Fruit fly (Drosophila melanogaster) whole organism, prepupa: ENCODE data around the gene Elp1.

Experiments used
- Blimp-1 ChIP-seq: fragments of 200-800 bp; sonication (Bioruptor generic); optimal IDR thresholded peaks from 3 replicates; lab custom pipeline; 2017; ENCODE audit warnings: missing biosample characterization, missing genetic modification characterization, mild to moderate bottlenecking, moderate library complexity, missing genetic modification reagents
- CG10631 ChIP-seq: fragments of 200-800 bp; sonication (Bioruptor generic); optimal IDR thresholded peaks from 2 replicates; lab custom pipeline; 2016; ENCODE audit warnings: missing biosample characterization, missing genetic modification characterization
- CG11294 ChIP-seq: fragments of 200-800 bp; sonication (Bioruptor generic); IDR thresholded peaks from 2 replicates; pipeline ENCODE4 v1.3.6; 2022; ENCODE audit warnings: missing biosample characterization, missing genetic modification characterization
- CG11762 ChIP-seq: fragments of 200-800 bp; sonication (Bioruptor generic); optimal IDR thresholded peaks from 3 replicates; lab custom pipeline; 2016; ENCODE audit warnings: missing biosample characterization, missing genetic modification characterization; ENCODE audit not compliant: insufficient read depth
- CG11902 ChIP-seq: fragments of 200-800 bp; sonication (Bioruptor generic); optimal IDR thresholded peaks from 3 replicates; lab custom pipeline; 2016; ENCODE audit warnings: missing biosample characterization, missing genetic modification characterization
- CG16779 ChIP-seq: fragments of 200-800 bp; sonication (Bioruptor generic); optimal IDR thresholded peaks from 3 replicates; lab custom pipeline; 2017; ENCODE audit warnings: missing biosample characterization, mild to moderate bottlenecking, missing genetic modification characterization
- CG3032 ChIP-seq: fragments of 200-800 bp; optimal IDR thresholded peaks from 2 replicates; lab custom pipeline; 2019; ENCODE audit warnings: missing biosample characterization, mild to moderate bottlenecking, missing genetic modification characterization, moderate library complexity
- CG32006 ChIP-seq: fragments of 200-800 bp; sonication (Bioruptor generic); optimal IDR thresholded peaks from 3 replicates; lab custom pipeline; 2017; ENCODE audit warnings: missing biosample characterization, mild to moderate bottlenecking, missing genetic modification characterization
- CG4318 ChIP-seq: fragments of 200-800 bp; sonication (Bioruptor generic); optimal IDR thresholded peaks from 3 replicates; lab custom pipeline; 2017; ENCODE audit warnings: missing biosample characterization, mild to moderate bottlenecking, missing genetic modification characterization
- CG6163 ChIP-seq: fragments of 200-800 bp; sonication (Bioruptor generic); IDR thresholded peaks from 3 replicates; pipeline ENCODE4 v1.3.6; 2022; ENCODE audit warnings: missing biosample characterization, missing genetic modification characterization
- CG6792 ChIP-seq: fragments of 200-800 bp; sonication (Bioruptor generic); optimal IDR thresholded peaks from 3 replicates; lab custom pipeline; 2016; ENCODE audit warnings: missing biosample characterization, missing genetic modification characterization
- CG6808 ChIP-seq: fragments of 200-800 bp; sonication (Bioruptor generic); optimal IDR thresholded peaks from 3 replicates; lab custom pipeline; 2017; ENCODE audit warnings: missing biosample characterization, missing genetic modification characterization, mild to moderate bottlenecking, moderate library complexity, missing genetic modification reagents
- CG6854 ChIP-seq: fragments of 200-800 bp; sonication (Bioruptor generic); optimal IDR thresholded peaks from 2 replicates; lab custom pipeline; 2017; ENCODE audit warnings: missing biosample characterization, mild to moderate bottlenecking, missing genetic modification characterization
- CG7368 ChIP-seq: fragments of 200-800 bp; sonication (Bioruptor generic); optimal IDR thresholded peaks from 3 replicates; lab custom pipeline; 2016; ENCODE audit warnings: missing biosample characterization, missing genetic modification characterization
- CG8319 ChIP-seq: fragments of 200-800 bp; sonication (Bioruptor generic); optimal IDR thresholded peaks from 3 replicates; lab custom pipeline; 2016; ENCODE audit warnings: missing biosample characterization, missing genetic modification characterization
- CG8632 ChIP-seq: fragments of 200-800 bp; sonication (Bioruptor generic); optimal IDR thresholded peaks from 3 replicates; lab custom pipeline; 2016; ENCODE audit warnings: missing biosample characterization, missing genetic modification characterization
- CG9139 ChIP-seq: fragments of 200-800 bp; sonication (Bioruptor generic); optimal IDR thresholded peaks from 3 replicates; lab custom pipeline; 2017; ENCODE audit warnings: missing biosample characterization, mild to moderate bottlenecking, missing genetic modification characterization
- Eip78C ChIP-seq: fragments of 200-800 bp; sonication (Bioruptor generic); peaks from one replicate; lab custom pipeline; 2016; ENCODE audit warnings: missing biosample characterization, missing genetic modification characterization
- Eip93F ChIP-seq: fragments of 200-800 bp; sonication (Bioruptor generic); optimal IDR thresholded peaks from 2 replicates; lab custom pipeline; 2016; ENCODE audit warnings: missing biosample characterization, mild to moderate bottlenecking, missing genetic modification characterization
- Ets21C ChIP-seq: fragments of 200-800 bp; sonication (Bioruptor generic); optimal IDR thresholded peaks from 3 replicates; lab custom pipeline; 2016; ENCODE audit warnings: missing biosample characterization, missing genetic modification characterization
- Ets96B ChIP-seq: fragments of 200-800 bp; optimal IDR thresholded peaks from 2 replicates; lab custom pipeline; 2019; ENCODE audit warnings: missing biosample characterization, mild to moderate bottlenecking, missing genetic modification characterization, moderate library complexity
- Hr38 ChIP-seq: sonication (Bioruptor generic); optimal IDR thresholded peaks from 2 replicates; lab custom pipeline; 2016; ENCODE audit warnings: missing biosample characterization, missing genetic modification characterization
- Hr39 ChIP-seq: fragments of 200-800 bp; sonication (Bioruptor generic); optimal IDR thresholded peaks from 2 replicates; lab custom pipeline; 2016; ENCODE audit warnings: missing biosample characterization, missing genetic modification characterization
- Hr4 ChIP-seq: fragments of 200-800 bp; sonication (Bioruptor generic); optimal IDR thresholded peaks from 3 replicates; lab custom pipeline; 2016; ENCODE audit warnings: missing biosample characterization, missing genetic modification characterization
- Lpt ChIP-seq: fragments of 200-800 bp; sonication (Bioruptor generic); optimal IDR thresholded peaks from 3 replicates; lab custom pipeline; 2016; ENCODE audit warnings: missing biosample characterization, missing genetic modification characterization
- Met ChIP-seq: fragments of 200-800 bp; sonication (Bioruptor generic); optimal IDR thresholded peaks from 3 replicates; lab custom pipeline; 2016; ENCODE audit warnings: missing biosample characterization, missing genetic modification characterization
- Smox ChIP-seq: fragments of 200-800 bp; sonication (Bioruptor generic); optimal IDR thresholded peaks from 3 replicates; lab custom pipeline; 2016; ENCODE audit warnings: missing biosample characterization, missing genetic modification characterization
- Sox15 ChIP-seq: fragments of 200-800 bp; sonication (Bioruptor generic); optimal IDR thresholded peaks from 3 replicates; lab custom pipeline; 2016; ENCODE audit warnings: missing biosample characterization, missing genetic modification characterization
- achi ChIP-seq: fragments of 200-800 bp; sonication (Bioruptor generic); optimal IDR thresholded peaks from 3 replicates; lab custom pipeline; 2016; ENCODE audit warnings: missing biosample characterization, missing genetic modification characterization
- acj6 ChIP-seq: fragments of 200-800 bp; sonication (Bioruptor generic); optimal IDR thresholded peaks from 3 replicates; lab custom pipeline; 2016; ENCODE audit warnings: missing biosample characterization, missing genetic modification characterization
- cyc ChIP-seq: fragments of 200-800 bp; sonication (Bioruptor generic); optimal IDR thresholded peaks from 3 replicates; lab custom pipeline; 2016; ENCODE audit warnings: missing biosample characterization, missing genetic modification characterization
- dsx ChIP-seq: fragments of 200-800 bp; optimal IDR thresholded peaks from 3 replicates; lab custom pipeline; 2019; ENCODE audit warnings: missing biosample characterization, mild to moderate bottlenecking, missing genetic modification characterization, moderate library complexity; ENCODE audit not compliant: poor library complexity, severe bottlenecking
- eg ChIP-seq: fragments of 200-800 bp; sonication (Bioruptor generic); IDR thresholded peaks from 3 replicates; pipeline ENCODE4 v1.3.6; 2022; ENCODE audit warnings: missing biosample characterization, missing genetic modification characterization
- esn ChIP-seq: fragments of 200-800 bp; sonication (Bioruptor generic); optimal IDR thresholded peaks from 2 replicates; lab custom pipeline; 2016; ENCODE audit warnings: missing biosample characterization, mild to moderate bottlenecking, missing genetic modification characterization, moderate library complexity
- fd59A ChIP-seq: fragments of 200-800 bp; sonication (Bioruptor generic); optimal IDR thresholded peaks from 2 replicates; lab custom pipeline; 2017; ENCODE audit warnings: missing biosample characterization, mild to moderate bottlenecking, missing genetic modification characterization, missing genetic modification reagents
- fkh ChIP-seq: fragments of 200-800 bp; sonication (Bioruptor generic); optimal IDR thresholded peaks from 3 replicates; lab custom pipeline; 2017; ENCODE audit warnings: missing biosample characterization, mild to moderate bottlenecking, missing genetic modification characterization, moderate library complexity
- net ChIP-seq: fragments of 200-800 bp; sonication (Bioruptor generic); optimal IDR thresholded peaks from 3 replicates; lab custom pipeline; 2016; ENCODE audit warnings: missing biosample characterization, missing genetic modification characterization
- pdm3 ChIP-seq: fragments of 200-800 bp; sonication (Bioruptor generic); optimal IDR thresholded peaks from 3 replicates; lab custom pipeline; 2016; ENCODE audit warnings: missing biosample characterization, missing genetic modification characterization
- salr ChIP-seq, 2 experiments: fragments of 200-800 bp; sonication (Bioruptor generic); optimal IDR thresholded peaks; 3 replicates each; lab custom pipeline; 2016 to 2018; ENCODE audit warnings: missing biosample characterization in 2 of 2, missing genetic modification characterization in 2 of 2, mild to moderate bottlenecking in 1 of 2
- ss ChIP-seq, 2 experiments: fragments of 200-800 bp; sonication (Bioruptor generic); optimal IDR thresholded peaks; 2 replicates in 1 of 2; 3 replicates in 1 of 2; lab custom pipeline; 2017 to 2018; ENCODE audit warnings: mild to moderate bottlenecking in 2 of 2, missing biosample characterization in 2 of 2, missing genetic modification characterization in 2 of 2, moderate library complexity in 1 of 2
- svp ChIP-seq: fragments of 200-800 bp; sonication (Bioruptor generic); peaks from one replicate; lab custom pipeline; 2016; ENCODE audit warnings: missing biosample characterization, missing genetic modification characterization
- topi ChIP-seq: fragments of 200-800 bp; sonication (Bioruptor generic); optimal IDR thresholded peaks from 3 replicates; lab custom pipeline; 2016; ENCODE audit warnings: missing biosample characterization, missing genetic modification characterization

Elp1 gene

DNA sequence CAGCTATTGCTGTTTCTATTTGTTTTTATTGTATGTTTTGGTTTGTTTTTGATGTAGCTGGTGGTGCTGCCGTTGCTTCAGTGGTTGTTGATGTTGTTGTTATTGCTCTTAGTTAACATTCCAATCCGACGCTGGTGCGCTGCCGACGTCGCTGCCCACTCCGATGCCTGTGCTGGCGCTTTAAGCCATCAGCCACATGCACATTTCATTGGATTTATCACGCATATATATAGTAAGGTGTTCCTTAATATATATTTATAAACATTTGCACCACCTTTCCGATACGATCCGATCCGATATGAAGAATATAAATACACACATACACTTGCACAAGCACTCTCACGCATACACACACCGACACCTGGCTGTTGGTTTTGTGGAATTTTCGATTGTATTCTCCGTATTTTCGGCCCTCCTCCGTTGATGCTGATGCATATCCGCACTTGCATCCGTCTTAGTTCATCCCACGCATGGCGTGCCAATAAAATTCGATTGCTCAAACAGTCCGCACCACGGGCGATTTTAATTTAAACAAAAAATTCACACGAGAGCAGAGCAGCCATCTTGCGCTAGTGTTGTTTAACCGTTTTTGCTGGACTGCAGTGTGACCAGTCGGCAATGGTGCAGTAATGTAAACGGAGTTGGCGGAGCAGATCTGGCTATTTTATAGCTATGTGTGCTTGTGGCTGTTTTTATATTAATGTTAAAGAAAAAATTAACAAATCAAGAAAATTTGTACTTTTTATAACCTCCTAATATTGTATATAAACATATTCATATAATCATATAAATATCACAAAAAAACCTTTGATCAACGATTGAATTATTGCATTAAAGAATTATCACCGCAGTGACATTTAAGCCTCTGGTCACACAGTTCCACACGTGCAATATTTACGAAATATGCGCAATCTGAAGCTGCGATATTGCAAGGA, at the start of gene Elp1, which contains the start of gene Csk (continued):
- TF ChIP-seq CG11762 (GFP tag; lab: Kevin White, UChicago), result no peak
- TF ChIP-seq CG11294 (GFP tag; lab: Robert Waterston, UW), result no peak
- no peak for TF ChIP-seq Blimp-1 (GFP tag; lab: Kevin White, UChicago)
- TF ChIP-seq CG6808 (GFP tag; lab: Kevin White, UChicago), result peak; percentile 6
- TF ChIP-seq ss (GFP tag; optimal IDR thresholded peaks at IDR 0.05; lab: Kevin White, UChicago), result peak in 1 of 2 experiments; percentile 12
- TF ChIP-seq Eip93F, result peak; percentile 38
- no peak for TF ChIP-seq CG8632
- TF ChIP-seq Hr4, result peak; percentile 45
- no peak for TF ChIP-seq dsx (GFP tag; lab: Kevin White, UChicago)

dm6 chr3R:11603136-11603535, 47.6 kb upstream of the Elp1 start:
- TF ChIP-seq Eip78C (peak; percentile 7), Sox15 (no peak), cyc (GFP tag; lab: Kevin White, UChicago) (no peak), eg (GFP tag; lab: Robert Waterston, UW) (0 out of 3 replicates have a peak, but pooled peaks have one; percentile 19), pdm3 (no peak), CG6854 (GFP tag; lab: Kevin White, UChicago) (no peak), acj6 (GFP tag; lab: Kevin White, UChicago) (no peak), Hr38 (GFP tag; lab: Kevin White, UChicago) (no peak), CG11902 (GFP tag; lab: Kevin White, UChicago) (no peak), CG11762 (GFP tag; lab: Kevin White, UChicago) (no peak), svp (GFP tag; lab: Kevin White, UChicago) (peak; percentile 27), ss (GFP tag; optimal IDR thresholded peaks at IDR 0.05; lab: Kevin White, UChicago) (no peak), achi (GFP tag; lab: Kevin White, UChicago) (no peak), net (GFP tag; lab: Kevin White, UChicago) (no peak), CG3032 (tag; lab: Kevin White, UChicago) (no peak), CG6808 (GFP tag; lab: Kevin White, UChicago) (no peak), topi (GFP tag; lab: Kevin White, UChicago) (no peak), Ets21C (no peak), Hr4 (no peak), CG8319 (GFP tag; lab: Kevin White, UChicago) (no peak), Met (GFP tag; lab: Kevin White, UChicago) (no peak), Hr39 (GFP tag; lab: Kevin White, UChicago) (no peak)

dm6 chr3R:11604654-11605436, 45.9 kb upstream of the Elp1 start:
- TF ChIP-seq esn (GFP tag; lab: Kevin White, UChicago) (peak; percentile 14), CG9139 (GFP tag; lab: Kevin White, UChicago) (peak; percentile 72), Eip93F (peak; percentile 10), CG16779 (tag; lab: Kevin White, UChicago) (peak; percentile 59), CG6792 (GFP tag; lab: Kevin White, UChicago) (no peak), Eip78C (peak; percentile 84), Lpt (no peak), svp (GFP tag; lab: Kevin White, UChicago) (no peak), salr (GFP tag; optimal IDR thresholded peaks at IDR 0.05; lab: Kevin White, UChicago) (no peak), Ets96B (tag; lab: Kevin White, UChicago) (peak; percentile 25), CG32006 (GFP tag; lab: Kevin White, UChicago) (no peak), CG6854 (GFP tag; lab: Kevin White, UChicago) (peak; percentile 72), cyc (GFP tag; lab: Kevin White, UChicago) (no peak), fkh (GFP tag; lab: Kevin White, UChicago) (no peak), Ets21C (no peak), eg (GFP tag; lab: Robert Waterston, UW) (peak; percentile 65; the same call in 1 of the 3 replicates), fd59A (GFP tag; lab: Kevin White, UChicago) (no peak), Smox (GFP tag; lab: Kevin White, UChicago) (no peak), CG4318 (no peak), CG7368 (GFP tag; lab: Kevin White, UChicago) (no peak), net (GFP tag; lab: Kevin White, UChicago) (no peak), CG6163 (GFP tag; lab: Robert Waterston, UW) (peak; percentile 70; the same call in 2 of the 3 replicates), acj6 (GFP tag; lab: Kevin White, UChicago) (no peak), dsx (GFP tag; lab: Kevin White, UChicago) (peak; percentile 39), CG10631 (GFP tag; lab: Kevin White, UChicago) (no peak)
